Worm (Caenorhabditis elegans) whole organism, young adult: ENCODE data around the gene erh-1.

Source experiments
- F22D6.2 ChIP-seq: sonication (generic microtip); optimal IDR thresholded peaks from 2 replicates; lab custom pipeline; 2016; ENCODE audit warnings: mild to moderate bottlenecking, missing genetic modification characterization, missing compliant biosample characterization
- F49E8.2 ChIP-seq: sonication (generic microtip); optimal IDR thresholded peaks from 3 replicates; lab custom pipeline; 2017; ENCODE audit warnings: missing genetic modification characterization, mild to moderate bottlenecking, missing compliant biosample characterization, antibody characterized with exemption, moderate library complexity; ENCODE audit not compliant: insufficient read depth
- ZK185.1 ChIP-seq: sonication (generic microtip); optimal IDR thresholded peaks from 2 replicates; lab custom pipeline; 2016; ENCODE audit warnings: mild to moderate bottlenecking, missing genetic modification characterization, missing compliant biosample characterization; ENCODE audit not compliant: poor library complexity, severe bottlenecking
- ama-1 ChIP-seq, 3 experiments: fragments of 150-350 bp in 1 of 3; sonication (generic microtip) in 2 of 3; optimal IDR thresholded peaks; 2 replicates each; lab custom pipeline; 2014 to 2018; ENCODE audit warnings: missing biosample characterization in 2 of 3, missing genetic modification characterization in 2 of 3, missing genetic modification reagents in 2 of 3
- aptf-3 ChIP-seq: fragments of 200-800 bp; sonication (Bioruptor generic); IDR thresholded peaks from 2 replicates; pipeline ENCODE4 v1.3.6; 2022; ENCODE audit warnings: missing genetic modification characterization, missing compliant biosample characterization
- egrh-3 ChIP-seq: fragments of 200-800 bp; sonication (Bioruptor generic); IDR thresholded peaks from 2 replicates; pipeline ENCODE4 v1.3.6; 2022; ENCODE audit warnings: missing genetic modification reagents, missing genetic modification characterization, missing compliant biosample characterization
- pha-4 ChIP-seq: fragments of 150-350 bp; sonication (generic microtip); optimal IDR thresholded peaks from 2 replicates; lab custom pipeline; 2014; ENCODE audit warnings: missing biosample characterization, missing genetic modification reagents, missing genetic modification characterization
- rpc-1 ChIP-seq, 2 experiments: fragments of 150-350 bp in 1 of 2; sonication (generic microtip) in 1 of 2; optimal IDR thresholded peaks; 2 replicates each; lab custom pipeline; 2014 to 2018; ENCODE audit warnings: missing biosample characterization in 1 of 2, missing genetic modification characterization in 1 of 2, missing genetic modification reagents in 1 of 2, missing genotype in 1 of 2
- unc-62 ChIP-seq: fragments of 150-350 bp; optimal IDR thresholded peaks from 2 replicates; lab custom pipeline; 2014; ENCODE audit warnings: missing biosample characterization, missing genetic modification reagents, missing genetic modification characterization

DNA sequence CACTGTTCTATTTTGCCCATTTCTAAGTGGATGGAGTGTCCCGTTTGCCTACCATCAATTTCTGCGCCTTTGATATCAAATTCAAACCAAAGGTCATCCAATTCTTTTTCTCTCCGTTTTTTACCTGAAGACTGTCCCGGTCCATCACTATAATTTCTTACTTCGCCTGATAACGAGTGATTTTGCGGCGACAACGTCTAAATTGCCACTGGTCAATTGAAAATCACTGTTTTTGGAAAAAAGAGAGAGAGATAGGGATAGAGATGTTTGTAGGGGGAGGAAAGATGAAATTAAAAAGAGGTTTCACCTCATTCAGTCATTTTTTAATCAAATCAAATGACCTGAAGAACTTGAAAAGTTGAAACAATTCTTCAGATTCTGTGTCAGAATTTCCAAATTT, 7.4 kb downstream of the erh-1 start:
- TF ChIP-seq rpc-1 (optimal IDR thresholded peaks at IDR 0.05; lab: Kevin White, UChicago), result no peak
- TF ChIP-seq rpc-1 (tag; optimal IDR thresholded peaks at IDR 0.05; lab: Kevin White, UChicago), result no peak
- no peak for TF ChIP-seq F22D6.2 (tag; lab: Kevin White, UChicago)
- TF ChIP-seq unc-62, result no peak
- no peak for TF ChIP-seq aptf-3 (GFP tag; lab: Robert Waterston, UW)
- TF ChIP-seq ama-1 (optimal IDR thresholded peaks at IDR 0.05; lab: Kevin White, UChicago), result no peak
- no peak for TF ChIP-seq ama-1 (GFP tag; optimal IDR thresholded peaks at IDR 0.05; lab: Kevin White, UChicago)
- no peak for TF ChIP-seq egrh-3 (GFP tag; lab: Robert Waterston, UW)
- TF ChIP-seq pha-4 (tag; lab: Kevin White, UChicago), result no peak
- TF ChIP-seq ZK185.1 (tag; lab: Kevin White, UChicago), result no peak
- TF ChIP-seq F49E8.2 (tag; lab: Kevin White, UChicago), result no peak
